Worm (Caenorhabditis elegans) whole organism, dauer: ENCODE data around the gene fbxb-15.

Experiments used
- unc-62 ChIP-seq: sonication (generic microtip); optimal IDR thresholded peaks from 2 replicates; lab custom pipeline; 2017; ENCODE audit warnings: missing biosample characterization, missing genetic modification reagents, missing genetic modification characterization

The fbxb-15 gene

ce11 chrII:1624572-1624971 is 28.7 kb downstream of the fbxb-15 start, which contains the start of gene fbxa-160:
fbxa-160 (minus strand) TSS chrII:1624672.
- no peak for TF ChIP-seq unc-62 (GFP tag; lab: Kevin White, UChicago)

ce11 chrII:1621795-1622194 is 31.5 kb downstream of the fbxb-15 start:
- TF ChIP-seq unc-62 (GFP tag; lab: Kevin White, UChicago): no peak

ce11 chrII:1621180-1621579 is 32.1 kb downstream of the fbxb-15 start, which contains the start of gene fbxa-158:
fbxa-158 (minus strand) TSS chrII:1621280.
- TF ChIP-seq unc-62 (GFP tag; lab: Kevin White, UChicago): no peak

ce11 chrII:1618948-1619347 is 34.3 kb downstream of the fbxb-15 start, which contains the start of gene fbxa-166:
fbxa-166 (minus strand) TSS chrII:1619048.
- no peak for TF ChIP-seq unc-62 (GFP tag; lab: Kevin White, UChicago)

ce11 chrII:1616382-1616781 is 36.9 kb downstream of the fbxb-15 start, which contains the start of gene fbxa-165:
fbxa-165 (minus strand) TSS chrII:1616482.
- no peak for TF ChIP-seq unc-62 (GFP tag; lab: Kevin White, UChicago)

ce11 chrII:1613972-1614371 is 39.3 kb downstream of the fbxb-15 start, which contains the start of gene fbxa-164:
fbxa-164 (minus strand) TSS chrII:1614072.
- TF ChIP-seq unc-62 (GFP tag; lab: Kevin White, UChicago): no peak

ce11 chrII:1610630-1611029 is 42.7 kb downstream of the fbxb-15 start, which contains the start of gene fbxa-163:
fbxa-163 (minus strand) TSS chrII:1610730.
- no peak for TF ChIP-seq unc-62 (GFP tag; lab: Kevin White, UChicago)

- no peak for TF ChIP-seq unc-62 (GFP tag; lab: Kevin White, UChicago)
Measured at ce11 chrII:1608915-1609314, 44.4 kb downstream of the fbxb-15 start.

- TF ChIP-seq unc-62 (GFP tag; lab: Kevin White, UChicago): no peak
Measured at ce11 chrII:1607575-1607974, 45.7 kb downstream of the fbxb-15 start.

- TF ChIP-seq unc-62 (GFP tag; lab: Kevin White, UChicago): no peak
Measured at ce11 chrII:1606079-1606478, 47.2 kb downstream of the fbxb-15 start, which contains the start of gene bath-33. bath-33 (minus strand) TSS chrII:1606179.

- no peak for TF ChIP-seq unc-62 (GFP tag; lab: Kevin White, UChicago)
Measured at ce11 chrII:1605010-1605409, 48.3 kb downstream of the fbxb-15 start.

- TF ChIP-seq unc-62 (GFP tag; lab: Kevin White, UChicago): no peak
Measured at ce11 chrII:1603049-1603448, 50.2 kb downstream of the fbxb-15 start.
